Fruit fly (Drosophila melanogaster) whole organism, wandering third instar larva: ENCODE results near the gene CG34293.

ENCODE experiments used
- CG32264 ChIP-seq: fragments of 200-800 bp; sonication (Bioruptor generic); optimal IDR thresholded peaks from 2 replicates; lab custom pipeline; 2016; ENCODE audit warnings: missing biosample characterization, missing genetic modification characterization
- CG9705 ChIP-seq: fragments of 200-800 bp; sonication (Bioruptor generic); optimal IDR thresholded peaks from 2 replicates; lab custom pipeline; 2018; ENCODE audit warnings: missing biosample characterization, mild to moderate bottlenecking, missing genetic modification characterization
- CrebA ChIP-seq: fragments of 200-800 bp; sonication (Bioruptor generic); optimal IDR thresholded peaks from 2 replicates; lab custom pipeline; 2016; ENCODE audit warnings: missing biosample characterization, mild to moderate bottlenecking, missing genetic modification characterization, borderline replicate concordance
- Dfd ChIP-seq: fragments of >200 bp; optimal IDR thresholded peaks from 2 replicates; lab custom pipeline; 2017; ENCODE audit warnings: missing biosample characterization, missing genetic modification characterization
- Dif ChIP-seq: fragments of 200-275, 200-300 bp; sonication (Bioruptor generic); optimal IDR thresholded peaks from 2 replicates; lab custom pipeline; 2018; ENCODE audit warnings: missing biosample characterization, missing genetic modification characterization; ENCODE audit not compliant: partially characterized antibody
- GATAd ChIP-seq: sonication (Bioruptor generic); optimal IDR thresholded peaks from 2 replicates; lab custom pipeline; 2016; ENCODE audit warnings: missing biosample characterization, missing genetic modification characterization
- HLH106 ChIP-seq: fragments of 200-800 bp; optimal IDR thresholded peaks from 3 replicates; lab custom pipeline; 2019; ENCODE audit warnings: missing biosample characterization, mild to moderate bottlenecking, missing genetic modification characterization, moderate library complexity
- Hnf4 ChIP-seq: fragments of 200-800 bp; sonication (Bioruptor generic); optimal IDR thresholded peaks from 2 replicates; lab custom pipeline; 2016; ENCODE audit warnings: missing biosample characterization, mild to moderate bottlenecking, missing genetic modification characterization
- Hr83 ChIP-seq: fragments of 200-300 bp; sonication (Bioruptor generic); optimal IDR thresholded peaks from 2 replicates; lab custom pipeline; 2016; ENCODE audit warnings: missing biosample characterization, mild to moderate bottlenecking, missing genetic modification characterization, moderate library complexity; ENCODE audit not compliant: poor library complexity, severe bottlenecking
- Jra ChIP-seq: sonication (Bioruptor generic); optimal IDR thresholded peaks from 2 replicates; lab custom pipeline; 2016; ENCODE audit warnings: missing biosample characterization, missing genetic modification characterization
- Mio ChIP-seq: sonication (Bioruptor generic); optimal IDR thresholded peaks from 2 replicates; lab custom pipeline; 2016; ENCODE audit warnings: missing biosample characterization, missing genetic modification characterization
- N ChIP-seq: fragments of >200 bp; optimal IDR thresholded peaks from 2 replicates; lab custom pipeline; 2018; ENCODE audit warnings: missing biosample characterization, missing external identifiers, missing genetic modification characterization
- Rel ChIP-seq, 2 experiments: fragments of 200-800 bp; sonication (Bioruptor generic) in 1 of 2; optimal IDR thresholded peaks; 2 replicates in 1 of 2; 3 replicates in 1 of 2; lab custom pipeline; 2016 to 2019; ENCODE audit warnings: mild to moderate bottlenecking in 2 of 2, missing biosample characterization in 2 of 2, missing genetic modification characterization in 2 of 2, moderate library complexity in 1 of 2
- Sp1 ChIP-seq: fragments of 200-800 bp; sonication (Bioruptor generic); optimal IDR thresholded peaks from 3 replicates; lab custom pipeline; 2019; ENCODE audit warnings: missing biosample characterization, mild to moderate bottlenecking, missing genetic modification characterization, moderate library complexity
- br ChIP-seq: fragments of 200-800 bp; sonication (Bioruptor generic); optimal IDR thresholded peaks from 2 replicates; lab custom pipeline; 2016; ENCODE audit warnings: missing biosample characterization, missing genetic modification characterization
- brk ChIP-seq: fragments of 200-800 bp; sonication (Bioruptor generic); optimal IDR thresholded peaks from 2 replicates; lab custom pipeline; 2016; ENCODE audit warnings: missing biosample characterization, mild to moderate bottlenecking, missing genetic modification characterization
- dmrt93B ChIP-seq: fragments of 200-800 bp; sonication (Bioruptor generic); optimal IDR thresholded peaks from 2 replicates; lab custom pipeline; 2018; ENCODE audit warnings: missing biosample characterization, mild to moderate bottlenecking, missing genetic modification characterization
- dsf ChIP-seq: sonication (Bioruptor generic); optimal IDR thresholded peaks from 2 replicates; lab custom pipeline; 2016; ENCODE audit warnings: missing biosample characterization, missing genetic modification characterization, borderline replicate concordance
- ey ChIP-seq: fragments of 200-800 bp; sonication (Bioruptor generic); optimal IDR thresholded peaks from 2 replicates; lab custom pipeline; 2016; ENCODE audit warnings: missing biosample characterization, missing genetic modification characterization
- foxo ChIP-seq, 2 experiments: fragments of 200-800 bp; sonication (Bioruptor generic); optimal IDR thresholded peaks; 2 replicates in 1 of 2; 3 replicates in 1 of 2; lab custom pipeline; 2016 to 2017; ENCODE audit warnings: missing biosample characterization in 2 of 2, missing genetic modification characterization in 2 of 2
- h ChIP-seq: fragments of 200-800 bp; sonication (Bioruptor generic); optimal IDR thresholded peaks from 3 replicates; lab custom pipeline; 2016; ENCODE audit warnings: missing biosample characterization, mild to moderate bottlenecking, missing genetic modification characterization
- jim ChIP-seq: fragments of 175-275, 200-325 bp; sonication (Bioruptor generic); optimal IDR thresholded peaks from 2 replicates; lab custom pipeline; 2016; ENCODE audit warnings: missing biosample characterization, mild to moderate bottlenecking, missing genetic modification characterization
- lola ChIP-seq: fragments of >200 bp; optimal IDR thresholded peaks from 2 replicates; lab custom pipeline; 2017; ENCODE audit warnings: missing biosample characterization, missing genetic modification characterization
- pan ChIP-seq: fragments of >200 bp; optimal IDR thresholded peaks from 2 replicates; lab custom pipeline; 2017
- rgr ChIP-seq: fragments of 200-800 bp; sonication (Bioruptor generic); optimal IDR thresholded peaks from 3 replicates; lab custom pipeline; 2016; ENCODE audit warnings: missing biosample characterization, mild to moderate bottlenecking, missing genetic modification characterization
- sage ChIP-seq: fragments of 200-800 bp; sonication (Bioruptor generic); optimal IDR thresholded peaks from 2 replicates; lab custom pipeline; 2016; ENCODE audit warnings: missing biosample characterization, mild to moderate bottlenecking, missing genetic modification characterization
- woc ChIP-seq: sonication (Bioruptor generic); optimal IDR thresholded peaks from 2 replicates; lab custom pipeline; 2016; ENCODE audit warnings: missing biosample characterization, mild to moderate bottlenecking, missing genetic modification characterization

CG34293 gene

DNA sequence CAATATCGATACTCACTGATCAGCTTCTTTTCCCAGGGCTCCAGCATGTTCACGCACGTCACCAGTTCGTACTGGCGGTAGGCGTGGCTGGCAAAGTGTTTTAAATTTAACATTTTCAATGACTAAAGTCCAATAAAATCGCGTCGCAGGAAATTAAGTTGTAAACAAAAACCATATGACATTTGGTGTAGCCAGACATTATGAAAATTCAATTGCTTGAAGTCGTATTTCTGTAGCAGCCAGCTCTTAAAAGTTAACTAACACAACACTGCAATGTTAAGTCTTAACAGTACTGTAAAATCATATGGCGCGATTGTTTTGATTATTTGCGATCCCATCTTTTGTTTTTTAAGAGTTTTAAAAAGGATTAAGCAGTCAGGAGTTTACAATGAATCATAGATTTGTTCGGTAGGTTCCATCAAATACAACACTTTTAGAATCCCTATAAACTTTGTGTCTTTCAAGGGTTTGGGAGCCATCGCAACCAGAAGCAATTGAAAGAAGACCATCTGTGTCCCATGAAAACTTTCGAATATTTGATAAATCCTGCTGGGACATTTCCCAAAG is at the start of gene CG34293, which contains the start of gene spn-D:
CG34293 (minus strand) TSS at position 160 of the 567 bp plus-strand sequence.
spn-D (plus strand) TSS at position 301 of the 567 bp plus-strand sequence.
- TF ChIP-seq Dif (peak; percentile 2), N (GFP tag; lab: Kevin White, UChicago) (no peak)

DNA sequence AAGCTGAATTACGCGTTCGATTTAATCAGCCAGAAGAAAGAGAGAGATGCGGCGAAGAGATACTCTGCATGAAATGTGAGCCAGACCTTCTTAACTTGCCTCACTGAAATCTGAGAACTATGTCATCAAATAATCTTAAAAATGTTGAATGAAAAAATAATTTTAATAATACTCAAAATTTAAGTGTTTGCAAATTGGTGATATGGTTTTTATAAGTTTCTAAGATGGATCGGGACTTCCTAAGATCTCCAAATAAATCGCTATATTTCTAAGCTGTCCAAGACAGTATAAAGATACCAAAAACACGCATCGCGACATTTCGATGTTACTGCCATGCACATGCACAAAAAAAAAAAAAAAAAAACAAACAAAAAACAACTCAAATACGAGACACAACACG is 49.6 kb upstream of the CG34293 start:
- TF ChIP-seq CG32264 (GFP tag; lab: Kevin White, UChicago) (no peak), dmrt93B (GFP tag; lab: Kevin White, UChicago) (peak; percentile 6), h (GFP tag; lab: Kevin White, UChicago) (peak; percentile 0), Hnf4 (GFP tag; lab: Kevin White, UChicago) (no peak), woc (GFP tag; lab: Kevin White, UChicago) (peak; percentile 47)

- TF ChIP-seq Sp1 (GFP tag; lab: Kevin White, UChicago) (no peak), HLH106 (no peak), Rel (GFP tag; optimal IDR thresholded peaks at IDR 0.05; lab: Kevin White, UChicago) (no peak), Rel (tag; optimal IDR thresholded peaks at IDR 0.05; lab: Kevin White, UChicago) (no peak), ey (GFP tag; lab: Kevin White, UChicago) (no peak), brk (GFP tag; lab: Kevin White, UChicago) (no peak), rgr (GFP tag; lab: Kevin White, UChicago) (no peak)
These were observed 47.7 kb upstream of the CG34293 start for dm6 chr3R:27212979-27213580.

dm6 chr3R:27209561-27210275 is 44.3 kb upstream of the CG34293 start:
- TF ChIP-seq Rel (GFP tag; optimal IDR thresholded peaks at IDR 0.05; lab: Kevin White, UChicago) = no peak
- no peak for TF ChIP-seq Rel (tag; optimal IDR thresholded peaks at IDR 0.05; lab: Kevin White, UChicago)
- no peak for TF ChIP-seq N (GFP tag; lab: Kevin White, UChicago)
- no peak for TF ChIP-seq Dfd
- TF ChIP-seq br (GFP tag; lab: Kevin White, UChicago) = no peak
- no peak for TF ChIP-seq dmrt93B (GFP tag; lab: Kevin White, UChicago)
- TF ChIP-seq pan (lab: Kevin White, UChicago) = no peak
- TF ChIP-seq ey (GFP tag; lab: Kevin White, UChicago) = no peak
- no peak for TF ChIP-seq Dif
- no peak for TF ChIP-seq Mio (GFP tag; lab: Kevin White, UChicago)
- no peak for TF ChIP-seq GATAd (GFP tag; lab: Kevin White, UChicago)
- no peak for TF ChIP-seq foxo (GFP tag; optimal IDR thresholded peaks at IDR 0.05; lab: Kevin White, UChicago)
- no peak for TF ChIP-seq jim (GFP tag; lab: Kevin White, UChicago)
- no peak for TF ChIP-seq CrebA (GFP tag; lab: Kevin White, UChicago)
- TF ChIP-seq, all 38 proteins: peak for 0

DNA sequence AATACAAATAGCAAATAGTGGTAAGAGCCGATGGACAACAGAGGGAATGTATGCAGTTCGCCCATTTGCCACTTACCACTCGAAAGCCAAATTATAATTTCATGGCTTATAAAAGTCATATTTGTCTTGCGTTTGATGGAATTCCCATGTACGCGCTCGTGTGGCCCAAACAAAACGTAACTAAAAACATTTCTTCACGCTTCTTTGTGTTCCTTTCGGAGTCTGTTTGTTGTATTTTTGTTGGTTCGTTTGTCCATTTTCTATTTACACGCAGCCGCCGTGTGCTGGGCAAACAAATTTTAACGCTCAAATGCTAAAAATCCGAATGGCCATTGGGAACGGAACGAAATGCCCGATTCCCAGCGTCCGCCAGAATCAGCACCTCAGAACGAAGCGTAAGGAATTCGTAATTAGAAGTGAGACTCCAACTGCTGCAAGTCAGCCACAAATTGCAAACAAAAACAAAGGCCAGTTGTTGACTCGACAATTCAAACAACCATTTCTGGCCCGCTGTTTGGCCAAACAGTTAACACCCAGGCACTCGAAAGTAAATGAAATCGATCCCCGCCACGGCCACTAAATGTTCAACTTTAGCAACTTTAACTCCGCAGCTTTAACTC is 43.5 kb upstream of the CG34293 start:
- TF ChIP-seq CG9705 (GFP tag; lab: Kevin White, UChicago) (no peak), dsf (GFP tag; lab: Kevin White, UChicago) (no peak), lola (GFP tag; lab: Kevin White, UChicago) (no peak), Jra (GFP tag; lab: Kevin White, UChicago) (no peak), sage (GFP tag; lab: Kevin White, UChicago) (no peak), Hr83 (GFP tag; lab: Kevin White, UChicago) (peak; percentile 44), foxo (GFP tag; optimal IDR thresholded peaks at IDR 0.05; lab: Kevin White, UChicago) (no peak)
